Fruit fly (Drosophila melanogaster): ENCODE measurements around the gene CG5854.

The CG5854 gene

DNA sequence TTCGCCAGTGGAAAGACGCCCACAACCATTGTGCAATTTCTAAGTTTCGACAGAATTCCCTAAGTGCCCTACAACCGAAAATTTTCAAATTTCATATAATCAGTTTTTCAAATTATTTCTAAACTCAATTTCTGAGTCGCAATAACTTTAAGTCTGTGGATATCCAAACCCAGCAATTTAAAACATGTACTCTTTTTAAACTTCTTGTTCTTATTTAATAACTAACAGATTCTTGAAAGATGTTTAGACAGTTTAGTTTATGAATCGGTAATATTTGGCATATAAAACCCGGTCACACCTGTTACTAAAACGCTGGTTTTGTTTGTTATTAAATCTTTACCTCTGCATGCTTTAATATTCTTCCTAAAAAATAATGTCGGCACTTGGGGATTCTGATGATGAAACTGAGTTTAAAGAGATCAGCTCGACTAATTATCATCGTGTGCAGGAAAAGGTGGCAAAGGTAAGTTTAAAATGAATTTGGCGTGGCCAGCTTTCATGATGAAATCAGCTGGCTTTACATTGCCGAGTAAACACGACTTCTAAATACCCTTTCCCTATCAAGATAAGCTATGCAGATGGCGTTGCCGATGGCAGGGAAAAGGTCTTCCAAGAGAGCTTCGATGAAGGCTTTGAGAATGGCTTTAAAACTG is 4.6 kb upstream of the CG5854 start, which contains the start of the genes CG43998, CG43999 and CG31142:
TSS of gene CG43998 (minus strand) at position 51 of the 653 bp plus-strand sequence.
TSS of gene CG43999 (minus strand) at position 51 of the 653 bp plus-strand sequence.
TSS of gene CG31142 (plus strand) at position 294 of the 653 bp plus-strand sequence.
- TF ChIP-seq CG9797 (GFP tag; optimal IDR thresholded peaks at IDR 0.05) (peak; percentile 45), CG17359 (tag; optimal IDR thresholded peaks at IDR 0.05) (no peak), HmgZ (tag; optimal IDR thresholded peaks at IDR 0.05) (peak; percentile 35), stwl (tag; optimal IDR thresholded peaks at IDR 0.05) (peak; percentile 3), Myb (GFP tag; optimal IDR thresholded peaks at IDR 0.05) (peak; percentile 41), Spps (tag; optimal IDR thresholded peaks at IDR 0.05) (no peak), CG6654 (GFP tag; optimal IDR thresholded peaks at IDR 0.05) (no peak), unpg (GFP tag; optimal IDR thresholded peaks at IDR 0.05) (no peak), Doc2 (GFP tag; IDR thresholded peaks at IDR 0.05) (no peak), CG18011 (GFP tag; optimal IDR thresholded peaks at IDR 0.05) (no peak), pnt (GFP tag; optimal IDR thresholded peaks at IDR 0.05) (no peak), CG8290 (GFP tag; optimal IDR thresholded peaks at IDR 0.05) (no peak), CG8290 (tag; optimal IDR thresholded peaks at IDR 0.05) (peak in 1 of 2 experiments; percentile 43), dpn (GFP tag; optimal IDR thresholded peaks at IDR 0.05) (peak in 1 of 2 experiments; percentile 5), otp (GFP tag; IDR thresholded peaks at IDR 0.05) (0 out of 3 replicates have a peak, but pooled peaks have one; percentile 12), E2f2 (GFP tag; IDR thresholded peaks at IDR 0.05) (peak; percentile 32), al (GFP tag; IDR thresholded peaks at IDR 0.05) (no peak), CG5180 (GFP tag; optimal IDR thresholded peaks at IDR 0.05) (no peak), CG10274 (GFP tag; optimal IDR thresholded peaks at IDR 0.05) (peak; percentile 15), crp (GFP tag; optimal IDR thresholded peaks at IDR 0.05) (peak in 1 of 2 experiments; percentile 82), CG2120 (GFP tag; optimal IDR thresholded peaks at IDR 0.05) (peak; percentile 28), unc-4 (GFP tag; IDR thresholded peaks at IDR 0.05; ENCODE audit: partially characterized antibody) (0 out of 2 replicates have a peak, but pooled peaks have one; percentile 19), gsb (GFP tag; IDR thresholded peaks at IDR 0.05) (no peak), CG15601 (tag; optimal IDR thresholded peaks at IDR 0.05) (no peak), CG16863 (GFP tag; optimal IDR thresholded peaks at IDR 0.05) (no peak), pzg (GFP tag; optimal IDR thresholded peaks at IDR 0.05) (peak; percentile 53), MESR4 (GFP tag; optimal IDR thresholded peaks at IDR 0.05) (peak; percentile 13), CG14667 (GFP tag; IDR thresholded peaks at IDR 0.05) (no peak), CG8765 (GFP tag; IDR thresholded peaks at IDR 0.05) (no peak), lov (optimal IDR thresholded peaks at IDR 0.05) (no peak), lov (GFP tag; IDR thresholded peaks at IDR 0.05) (no peak), gem (tag; optimal IDR thresholded peaks at IDR 0.05) (no peak), chn (GFP tag; optimal IDR thresholded peaks at IDR 0.05) (no peak), sd (tag; optimal IDR thresholded peaks at IDR 0.05) (peak; percentile 24), gfzf (GFP tag; optimal IDR thresholded peaks at IDR 0.05) (peak; percentile 76), vnd (GFP tag; IDR thresholded peaks at IDR 0.05; ENCODE audit: partially characterized antibody) (no peak), sob (GFP tag; IDR thresholded peaks at IDR 0.05) (peak; percentile 17; the same call in 1 of the 2 replicates), Hand (GFP tag; optimal IDR thresholded peaks at IDR 0.05) (no peak), gcm2 (GFP tag; optimal IDR thresholded peaks at IDR 0.05) (no peak), Xbp1 (GFP tag; optimal IDR thresholded peaks at IDR 0.05) (no peak), Gsc (GFP tag; IDR thresholded peaks at IDR 0.05) (no peak), CG12659 (GFP tag; optimal IDR thresholded peaks at IDR 0.05) (peak; percentile 22), salm (tag; optimal IDR thresholded peaks at IDR 0.05) (no peak), D (optimal IDR thresholded peaks at IDR 0.05) (no peak), D (GFP tag; optimal IDR thresholded peaks at IDR 0.05) (no peak), D19A (tag; optimal IDR thresholded peaks at IDR 0.05) (peak; percentile 97), CG15696 (tag; optimal IDR thresholded peaks at IDR 0.05) (peak; percentile 10), CoRest (tag; optimal IDR thresholded peaks at IDR 0.05) (peak; percentile 5), prd (optimal IDR thresholded peaks at IDR 0.05) (no peak), prd (GFP tag; IDR thresholded peaks at IDR 0.05) (no peak)
